Fruit fly (Drosophila melanogaster): ENCODE data around the gene Spc105R.

dm6 chr3L:20797379-20797778 is 2.8 kb upstream of the Spc105R start:
- TF ChIP-seq insv (optimal IDR thresholded peaks at IDR 0.05) (no peak), psq (optimal IDR thresholded peaks at IDR 0.05) (no peak), h (optimal IDR thresholded peaks at IDR 0.05) (no peak), Myc (optimal IDR thresholded peaks at IDR 0.05) (no peak), ttk (optimal IDR thresholded peaks at IDR 0.05) (no peak)
